Worm (Caenorhabditis elegans) whole organism, L2 larva: ENCODE measurements around the gene T05A10.6.

Experiments used
- C34F6.9 ChIP-seq: fragments of 150-350 bp; optimal IDR thresholded peaks from 2 replicates; lab custom pipeline; 2014; ENCODE audit warnings: missing biosample characterization, missing genetic modification characterization
- F13H6.1 ChIP-seq: sonication (generic microtip); optimal IDR thresholded peaks from 2 replicates; lab custom pipeline; 2016; ENCODE audit warnings: missing genetic modification characterization, missing compliant biosample characterization
- R02D3.7 ChIP-seq: fragments of 150-350 bp; optimal IDR thresholded peaks from 2 replicates; lab custom pipeline; 2014; ENCODE audit warnings: missing biosample characterization, missing genetic modification characterization
- Y55F3AM.14 ChIP-seq: fragments of 200-800 bp; sonication (Bioruptor generic); optimal IDR thresholded peaks from 2 replicates; lab custom pipeline; 2018; ENCODE audit warnings: mild to moderate bottlenecking, missing genetic modification characterization, missing compliant biosample characterization
- ZK546.5 ChIP-seq: sonication (generic microtip); optimal IDR thresholded peaks from 2 replicates; lab custom pipeline; 2017; ENCODE audit warnings: missing biosample characterization, missing genetic modification characterization
- alr-1 ChIP-seq: fragments of 150-350 bp; optimal IDR thresholded peaks from 2 replicates; lab custom pipeline; 2014; ENCODE audit warnings: missing biosample characterization, missing genetic modification characterization
- aly-2 ChIP-seq: fragments of 150-350 bp; optimal IDR thresholded peaks from 2 replicates; lab custom pipeline; 2014; ENCODE audit warnings: missing biosample characterization, missing genetic modification characterization
- ama-1 ChIP-seq: fragments of 150-350 bp; optimal IDR thresholded peaks from 2 replicates; lab custom pipeline; 2018; ENCODE audit warnings: inconsistent platforms
- blmp-1 ChIP-seq: sonication (generic microtip); optimal IDR thresholded peaks from 2 replicates; lab custom pipeline; 2017; ENCODE audit warnings: missing genetic modification characterization, mild to moderate bottlenecking, missing compliant biosample characterization, antibody characterized with exemption, moderate library complexity; ENCODE audit not compliant: insufficient read depth
- ceh-16 ChIP-seq: fragments of 150-350 bp; optimal IDR thresholded peaks from 2 replicates; lab custom pipeline; 2014; ENCODE audit warnings: missing biosample characterization, missing genetic modification characterization
- ceh-82 ChIP-seq: fragments of 150-350 bp; optimal IDR thresholded peaks from 2 replicates; lab custom pipeline; 2014; ENCODE audit warnings: missing biosample characterization, missing genetic modification characterization
- crh-2 ChIP-seq: sonication (generic microtip); optimal IDR thresholded peaks from 2 replicates; lab custom pipeline; 2017; ENCODE audit warnings: missing biosample characterization, missing genetic modification characterization
- dmd-4 ChIP-seq: sonication (generic microtip); optimal IDR thresholded peaks from 2 replicates; lab custom pipeline; 2017; ENCODE audit warnings: missing biosample characterization, missing genetic modification characterization
- egl-27 ChIP-seq: sonication (generic microtip); optimal IDR thresholded peaks from 3 replicates; lab custom pipeline; 2017; ENCODE audit warnings: missing biosample characterization, missing genetic modification reagents, missing genetic modification characterization
- elt-1 ChIP-seq: fragments of 150-350 bp; optimal IDR thresholded peaks from 2 replicates; lab custom pipeline; 2014; ENCODE audit warnings: missing biosample characterization, missing genetic modification characterization
- elt-3 ChIP-seq: sonication (generic microtip); optimal IDR thresholded peaks from 2 replicates; lab custom pipeline; 2017; ENCODE audit warnings: missing biosample characterization, missing genetic modification characterization
- fos-1 ChIP-seq: fragments of 150-350 bp; optimal IDR thresholded peaks from 2 replicates; lab custom pipeline; 2014; ENCODE audit warnings: missing biosample characterization, missing genetic modification characterization
- gmeb-1 ChIP-seq: fragments of 150-350 bp; optimal IDR thresholded peaks from 2 replicates; lab custom pipeline; 2014; ENCODE audit warnings: missing biosample characterization, missing genetic modification characterization
- lin-11 ChIP-seq: fragments of 150-350 bp; sonication (generic microtip); optimal IDR thresholded peaks from 2 replicates; lab custom pipeline; 2014; ENCODE audit warnings: missing biosample characterization, missing genetic modification characterization, inconsistent platforms, mixed read lengths
- lin-13 ChIP-seq: fragments of 150-350 bp; optimal IDR thresholded peaks from 2 replicates; lab custom pipeline; 2014; ENCODE audit warnings: missing biosample characterization, missing genetic modification reagents, missing genetic modification characterization
- lin-39 ChIP-seq: fragments of 150-350 bp; optimal IDR thresholded peaks from 2 replicates; lab custom pipeline; 2014; ENCODE audit warnings: missing biosample characterization, missing genetic modification reagents, missing genetic modification characterization
- lsy-2 ChIP-seq, 2 experiments: fragments of 150-350 bp in 1 of 2; sonication (generic microtip) in 1 of 2; optimal IDR thresholded peaks; 2 replicates each; lab custom pipeline; 2014 to 2017; ENCODE audit warnings: missing biosample characterization in 2 of 2, missing genetic modification characterization in 2 of 2
- mbf-1 ChIP-seq: sonication (generic microtip); optimal IDR thresholded peaks from 2 replicates; lab custom pipeline; 2017; ENCODE audit warnings: missing biosample characterization, missing genetic modification characterization
- mdl-1 ChIP-seq, 2 experiments: fragments of 150-350 bp in 1 of 2; sonication (generic microtip) in 1 of 2; optimal IDR thresholded peaks; 2 replicates each; lab custom pipeline; 2017; ENCODE audit warnings: missing biosample characterization in 2 of 2, missing genetic modification characterization in 2 of 2
- nhr-10 ChIP-seq: sonication (generic microtip); optimal IDR thresholded peaks from 2 replicates; lab custom pipeline; 2017; ENCODE audit warnings: missing biosample characterization, missing genetic modification characterization
- nhr-11 ChIP-seq: fragments of 150-350 bp; optimal IDR thresholded peaks from 2 replicates; lab custom pipeline; 2014; ENCODE audit warnings: missing biosample characterization, missing genetic modification characterization
- nhr-12 ChIP-seq: fragments of 150-350 bp; optimal IDR thresholded peaks from 2 replicates; lab custom pipeline; 2014; ENCODE audit warnings: missing biosample characterization, missing genetic modification characterization
- nhr-129 ChIP-seq: fragments of 150-350 bp; optimal IDR thresholded peaks from 2 replicates; lab custom pipeline; 2014; ENCODE audit warnings: missing biosample characterization, missing genetic modification characterization
- nhr-21 ChIP-seq: fragments of 150-350 bp; optimal IDR thresholded peaks from 2 replicates; lab custom pipeline; 2014; ENCODE audit warnings: missing biosample characterization, missing genetic modification characterization
- nhr-23 ChIP-seq: fragments of 150-350 bp; optimal IDR thresholded peaks from 2 replicates; lab custom pipeline; 2014; ENCODE audit warnings: missing biosample characterization, missing genetic modification reagents, missing genetic modification characterization
- nhr-237 ChIP-seq: fragments of 150-350 bp; optimal IDR thresholded peaks from 2 replicates; lab custom pipeline; 2014; ENCODE audit warnings: missing biosample characterization, missing genetic modification characterization
- nhr-25 ChIP-seq: fragments of 150-350 bp; sonication (generic microtip); optimal IDR thresholded peaks from 3 replicates; lab custom pipeline; 2014; ENCODE audit warnings: missing biosample characterization, missing genetic modification characterization
- nhr-6 ChIP-seq: fragments of 150-350 bp; optimal IDR thresholded peaks from 2 replicates; lab custom pipeline; 2014; ENCODE audit warnings: missing biosample characterization, missing genetic modification characterization
- nhr-77 ChIP-seq: fragments of 150-350 bp; optimal IDR thresholded peaks from 2 replicates; lab custom pipeline; 2014; ENCODE audit warnings: missing biosample characterization, missing genetic modification characterization
- sem-4 ChIP-seq: fragments of 150-350 bp; optimal IDR thresholded peaks from 2 replicates; lab custom pipeline; 2014; ENCODE audit warnings: missing biosample characterization, missing genetic modification reagents, missing genetic modification characterization
- sma-3 ChIP-seq: sonication (generic microtip); optimal IDR thresholded peaks from 2 replicates; lab custom pipeline; 2016; ENCODE audit warnings: missing genetic modification reagents, missing genetic modification characterization, missing compliant biosample characterization
- sma-9 ChIP-seq, 2 experiments: fragments of 150-350 bp in 1 of 2; sonication (generic microtip) in 1 of 2; optimal IDR thresholded peaks; 2 replicates each; lab custom pipeline; 2014 to 2016; ENCODE audit warnings: missing genetic modification characterization in 2 of 2, mild to moderate bottlenecking in 1 of 2, missing biosample characterization in 1 of 2, missing compliant biosample characterization in 1 of 2, missing genetic modification reagents in 1 of 2, moderate library complexity in 1 of 2
- snpc-4 ChIP-seq: fragments of 150-350 bp; optimal IDR thresholded peaks from 2 replicates; lab custom pipeline; 2014; ENCODE audit warnings: missing biosample characterization, missing genetic modification characterization
- unc-39 ChIP-seq: fragments of 150-350 bp; optimal IDR thresholded peaks from 2 replicates; lab custom pipeline; 2014; ENCODE audit warnings: missing biosample characterization, missing genetic modification characterization
- unc-55 ChIP-seq: fragments of 150-350 bp; sonication (generic microtip); optimal IDR thresholded peaks from 3 replicates; lab custom pipeline; 2014; ENCODE audit warnings: missing biosample characterization, missing genetic modification reagents, missing genetic modification characterization
- unc-62 ChIP-seq: fragments of 150-350 bp; optimal IDR thresholded peaks from 2 replicates; lab custom pipeline; 2014; ENCODE audit warnings: missing biosample characterization, missing genetic modification reagents, missing genetic modification characterization
- zag-1 ChIP-seq: fragments of 150-350 bp; optimal IDR thresholded peaks from 2 replicates; lab custom pipeline; 2014; ENCODE audit warnings: missing biosample characterization, missing genetic modification characterization
- ztf-1 ChIP-seq: fragments of 200-800 bp; sonication (Bioruptor generic); conservative IDR thresholded peaks from 2 replicates; pipeline ENCODE4 v1.3.6; 2022; ENCODE audit warnings: missing genetic modification characterization, missing compliant biosample characterization
- ztf-11 ChIP-seq: sonication (generic microtip); optimal IDR thresholded peaks from 2 replicates; lab custom pipeline; 2017; ENCODE audit warnings: missing biosample characterization, missing genetic modification characterization
- ztf-4 ChIP-seq: fragments of 150-350 bp; optimal IDR thresholded peaks from 2 replicates; lab custom pipeline; 2014; ENCODE audit warnings: missing biosample characterization, missing genetic modification characterization

T05A10.6 gene

ce11 chrX:10772165-10772584 is 22.4 kb downstream of the T05A10.6 start:
- TF ChIP-seq nhr-129 (tag; lab: Kevin White, UChicago) = peak; percentile 94
- peak; percentile 18 for TF ChIP-seq blmp-1 (tag; lab: Kevin White, UChicago)
- peak; percentile 61 for TF ChIP-seq egl-27 (tag; lab: Kevin White, UChicago)
- TF ChIP-seq lin-13 (GFP tag; lab: Kevin White, UChicago) = peak; percentile 6
- TF ChIP-seq crh-2 (tag; lab: Kevin White, UChicago) = peak; percentile 84
- no peak for TF ChIP-seq Y55F3AM.14 (GFP tag; lab: Kevin White, UChicago)
- TF ChIP-seq lin-39 (tag; lab: Kevin White, UChicago) = peak; percentile 9
- TF ChIP-seq sem-4 (tag; lab: Kevin White, UChicago) = peak; percentile 59
- TF ChIP-seq nhr-77 (tag; lab: Kevin White, UChicago) = no peak
- no peak for TF ChIP-seq dmd-4 (tag; lab: Kevin White, UChicago)
- peak in 1 of 2 experiments; percentile 73 for TF ChIP-seq lsy-2 (tag; optimal IDR thresholded peaks at IDR 0.05; lab: Kevin White, UChicago)
- TF ChIP-seq R02D3.7 (tag; lab: Kevin White, UChicago) = no peak
- no peak for TF ChIP-seq elt-1 (tag; lab: Kevin White, UChicago)
- peak; percentile 80 for TF ChIP-seq ztf-4
- no peak for TF ChIP-seq unc-39 (tag; lab: Kevin White, UChicago)
- TF ChIP-seq F13H6.1 (tag; lab: Kevin White, UChicago) = peak; percentile 89
- peak; percentile 85 for TF ChIP-seq sma-3 (GFP tag; lab: Kevin White, UChicago)
- peak; percentile 73 for TF ChIP-seq nhr-25 (tag; lab: Kevin White, UChicago)
- TF ChIP-seq nhr-23 (tag; lab: Kevin White, UChicago) = no peak
- TF ChIP-seq nhr-21 (tag; lab: Kevin White, UChicago) = peak; percentile 68
- TF ChIP-seq C34F6.9 (tag; lab: Kevin White, UChicago) = peak; percentile 52
- peak; percentile 100 for TF ChIP-seq sma-9 (GFP tag; optimal IDR thresholded peaks at IDR 0.05; lab: Kevin White, UChicago)
- no peak for TF ChIP-seq sma-9 (tag; optimal IDR thresholded peaks at IDR 0.05; lab: Kevin White, UChicago)
- peak; percentile 95 for TF ChIP-seq fos-1 (tag; lab: Kevin White, UChicago)
- peak; percentile 50 for TF ChIP-seq ama-1 (lab: Kevin White, UChicago)
- TF ChIP-seq nhr-6 (tag; lab: Kevin White, UChicago) = peak; percentile 47
- peak in 1 of 2 experiments; percentile 20 for TF ChIP-seq mdl-1 (tag; optimal IDR thresholded peaks at IDR 0.05; lab: Kevin White, UChicago)
- no peak for TF ChIP-seq aly-2
- TF ChIP-seq gmeb-1 (tag; lab: Kevin White, UChicago) = peak; percentile 70
- TF ChIP-seq ZK546.5 (tag; lab: Kevin White, UChicago) = no peak

- TF ChIP-seq unc-62 (no peak), sem-4 (tag; lab: Kevin White, UChicago) (peak; percentile 96), ztf-11 (tag; lab: Kevin White, UChicago) (no peak), fos-1 (tag; lab: Kevin White, UChicago) (peak; percentile 56), ceh-82 (tag; lab: Kevin White, UChicago) (no peak), nhr-6 (tag; lab: Kevin White, UChicago) (peak; percentile 83), mdl-1 (tag; optimal IDR thresholded peaks at IDR 0.05; lab: Kevin White, UChicago) (peak; percentile 30 to 79), ceh-16 (no peak), aly-2 (no peak), blmp-1 (tag; lab: Kevin White, UChicago) (peak; percentile 95), C34F6.9 (tag; lab: Kevin White, UChicago) (peak; percentile 95), elt-3 (no peak), nhr-21 (tag; lab: Kevin White, UChicago) (peak; percentile 86), lin-11 (tag; lab: Kevin White, UChicago) (peak; percentile 33), nhr-12 (tag; lab: Kevin White, UChicago) (no peak), sma-3 (GFP tag; lab: Kevin White, UChicago) (peak; percentile 87), R02D3.7 (tag; lab: Kevin White, UChicago) (no peak), zag-1 (peak; percentile 86), lin-13 (GFP tag; lab: Kevin White, UChicago) (peak; percentile 64), gmeb-1 (tag; lab: Kevin White, UChicago) (peak; percentile 62), nhr-10 (tag; lab: Kevin White, UChicago) (no peak), sma-9 (GFP tag; optimal IDR thresholded peaks at IDR 0.05; lab: Kevin White, UChicago) (peak; percentile 99), sma-9 (tag; optimal IDR thresholded peaks at IDR 0.05; lab: Kevin White, UChicago) (no peak), nhr-129 (tag; lab: Kevin White, UChicago) (peak; percentile 90), lin-39 (tag; lab: Kevin White, UChicago) (peak; percentile 46), nhr-11 (tag; lab: Kevin White, UChicago) (peak; percentile 22), alr-1 (tag; lab: Kevin White, UChicago) (no peak), elt-1 (tag; lab: Kevin White, UChicago) (no peak), unc-55 (peak; percentile 86), mbf-1 (tag; lab: Kevin White, UChicago) (no peak), Y55F3AM.14 (GFP tag; lab: Kevin White, UChicago) (peak; percentile 89), snpc-4 (tag; lab: Kevin White, UChicago) (peak; percentile 55), ama-1 (lab: Kevin White, UChicago) (peak; percentile 59), crh-2 (tag; lab: Kevin White, UChicago) (peak; percentile 90), nhr-25 (tag; lab: Kevin White, UChicago) (peak; percentile 84), ztf-1 (GFP tag; lab: Robert Waterston, UW) (no peak), ZK546.5 (tag; lab: Kevin White, UChicago) (no peak), nhr-77 (tag; lab: Kevin White, UChicago) (no peak), lsy-2 (tag; optimal IDR thresholded peaks at IDR 0.05; lab: Kevin White, UChicago) (peak; percentile 40 to 90), egl-27 (tag; lab: Kevin White, UChicago) (peak; percentile 89), dmd-4 (tag; lab: Kevin White, UChicago) (no peak), F13H6.1 (tag; lab: Kevin White, UChicago) (peak; percentile 97), nhr-23 (tag; lab: Kevin White, UChicago) (no peak), nhr-237 (no peak), ztf-4 (peak; percentile 66)
Observed at ce11 chrX:10770988-10771496, 23.5 kb downstream of the T05A10.6 start.
